Fruit fly (Drosophila melanogaster) S2 (cell line): ENCODE measurements around the gene CG6345.

Experiments used
- CG8478 ChIP-seq: fragments of >200 bp; optimal IDR thresholded peaks from 2 replicates; lab custom pipeline; 2018
- CTCF ChIP-seq, 2 experiments: fragments of >200 bp; optimal IDR thresholded peaks; 2 replicates each; lab custom pipeline; 2018

DNA sequence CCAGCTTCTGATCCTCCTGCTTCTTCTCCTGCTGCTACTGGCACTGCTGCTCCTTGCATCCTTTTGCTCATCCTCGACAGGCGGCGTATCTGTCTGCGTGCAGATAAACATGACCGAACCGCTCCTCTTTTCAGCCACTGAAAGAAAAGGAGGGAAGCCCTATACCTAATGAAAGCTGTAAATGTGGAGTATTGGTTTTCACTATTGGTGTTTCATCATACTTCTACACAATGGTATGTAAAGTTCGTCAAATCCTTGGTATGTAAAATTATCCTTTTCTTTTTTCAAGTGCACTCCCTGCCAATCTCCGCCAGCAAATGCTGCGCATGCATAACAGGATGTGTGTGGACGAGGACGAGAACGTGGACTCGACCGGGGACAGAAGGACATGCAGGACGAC, 12.5 kb upstream of the CG6345 start, which contains the start of gene CG46270:
- TF ChIP-seq CG8478 (no peak), CTCF (optimal IDR thresholded peaks at IDR 0.05; lab: Kevin White, UChicago) (no peak)
